2 fruit fly cellular contexts compared by ENCODE assay signal in genomic region chrX:8038934-8039333, dm6.
TF ChIP-seq lines count a peak whose summit lies in the region.

No protein-coding gene starts in this region.

- no peak for TF ChIP-seq CTCF in whole organism, embryonic (GFP tag; optimal IDR thresholded peaks at IDR 0.05; lab: Kevin White, UChicago)

TF ChIP-seq in whole organism, embryonic, 481 proteins besides CTCF, POLR2A, EP300 and RAD21:
- TF ChIP-seq CG2199 (GFP tag; IDR thresholded peaks at IDR 0.05; lab: Robert Waterston, UW) (peak; percentile 82; the same call in 2 of the 3 replicates), sqz (GFP tag; optimal IDR thresholded peaks at IDR 0.05; lab: Kevin White, UChicago) (peak; percentile 17), Kr (GFP tag; optimal IDR thresholded peaks at IDR 0.05; lab: Kevin White, UChicago) (peak; percentile 38), CkIIα-i1 (GFP tag; IDR thresholded peaks at IDR 0.05; lab: Robert Waterston, UW) (no peak), CG7357 (GFP tag; IDR thresholded peaks at IDR 0.05; lab: Robert Waterston, UW) (no peak), gsb-n (tag; optimal IDR thresholded peaks at IDR 0.05; lab: Kevin White, UChicago) (no peak), odd (GFP tag; optimal IDR thresholded peaks at IDR 0.05; lab: Kevin White, UChicago) (no peak), cad (GFP tag; optimal IDR thresholded peaks at IDR 0.05; lab: Kevin White, UChicago) (no peak), pfk (GFP tag; optimal IDR thresholded peaks at IDR 0.05; lab: Kevin White, UChicago) (no peak), vfl (GFP tag; optimal IDR thresholded peaks at IDR 0.05; lab: Kevin White, UChicago) (no peak), CG17328 (GFP tag; IDR thresholded peaks at IDR 0.05; lab: Robert Waterston, UW) (peak; percentile 37; the same call in 1 of the 2 replicates), ac (GFP tag; optimal IDR thresholded peaks at IDR 0.05; lab: Kevin White, UChicago) (peak; percentile 33), zf30C (GFP tag; optimal IDR thresholded peaks at IDR 0.05; lab: Kevin White, UChicago) (peak; percentile 44), CG3847 (GFP tag; IDR thresholded peaks at IDR 0.05; lab: Robert Waterston, UW) (no peak), pum (GFP tag; optimal IDR thresholded peaks at IDR 0.05; lab: Kevin White, UChicago) (no peak), CG33557 (GFP tag; optimal IDR thresholded peaks at IDR 0.05; lab: Kevin White, UChicago) (peak; percentile 27), gcm (GFP tag; optimal IDR thresholded peaks at IDR 0.05; lab: Kevin White, UChicago) (peak; percentile 71), sens-2 (GFP tag; IDR thresholded peaks at IDR 0.05; lab: Robert Waterston, UW) (no peak), Med (GFP tag; lab: Kevin White, UChicago) (no peak)

TF ChIP-seq in whole organism, wandering third instar larva, 38 proteins besides CTCF, POLR2A, EP300 and RAD21:
- TF ChIP-seq dl (GFP tag; optimal IDR thresholded peaks at IDR 0.05; lab: Kevin White, UChicago; ENCODE audit: insufficient read depth in 1 of 2, partially characterized antibody in 2 of 2) (no peak), Rel (GFP tag; optimal IDR thresholded peaks at IDR 0.05; lab: Kevin White, UChicago) (no peak), Rel (tag; optimal IDR thresholded peaks at IDR 0.05; lab: Kevin White, UChicago) (peak; percentile 52), tai (GFP tag; optimal IDR thresholded peaks at IDR 0.05; lab: Kevin White, UChicago) (no peak)
